Worm (Caenorhabditis elegans) whole organism, L4 larva: Measurements from ENCODE around the gene srd-42.

Experiments
- F37D6.2 ChIP-seq: sonication (generic microtip); optimal IDR thresholded peaks from 2 replicates; lab custom pipeline; 2016; ENCODE audit warnings: mild to moderate bottlenecking, missing genetic modification characterization, missing compliant biosample characterization
- egl-27 ChIP-seq: sonication (generic microtip); optimal IDR thresholded peaks from 3 replicates; lab custom pipeline; 2017; ENCODE audit warnings: missing biosample characterization, missing genetic modification reagents, missing genetic modification characterization
- nhr-237 ChIP-seq: sonication (generic microtip); optimal IDR thresholded peaks from 2 replicates; lab custom pipeline; 2017; ENCODE audit warnings: missing biosample characterization, missing genetic modification characterization

- no peak for TF ChIP-seq nhr-237 (tag; lab: Kevin White, UChicago)
- no peak for TF ChIP-seq F37D6.2 (tag; lab: Kevin White, UChicago)
- no peak for TF ChIP-seq egl-27 (tag; lab: Kevin White, UChicago)
Observed at ce11 chrX:13320575-13320974, 17.3 kb upstream of the srd-42 start.
